Fruit fly (Drosophila melanogaster): ENCODE results near the gene CG9213.

Gene CG9213

dm6 chrX:15582853-15583252 lies 8.5 kb upstream of the CG9213 start, which contains the start of the genes CG9215 and CG8097 (continued):
- TF ChIP-seq CG11902 (GFP tag; optimal IDR thresholded peaks at IDR 0.05) (no peak), Eip93F (GFP tag; optimal IDR thresholded peaks at IDR 0.05) (no peak), fd59A (GFP tag; optimal IDR thresholded peaks at IDR 0.05) (no peak), CG3032 (tag; optimal IDR thresholded peaks at IDR 0.05) (peak; percentile 52), esn (GFP tag; optimal IDR thresholded peaks at IDR 0.05) (peak; percentile 60), OdsH (GFP tag; optimal IDR thresholded peaks at IDR 0.05) (no peak), CG3919 (GFP tag; optimal IDR thresholded peaks at IDR 0.05) (no peak), CG1621 (tag; optimal IDR thresholded peaks at IDR 0.05) (no peak), svp (GFP tag) (no peak), CG34406 (GFP tag; optimal IDR thresholded peaks at IDR 0.05) (no peak), CG8119 (GFP tag; IDR thresholded peaks at IDR 0.05) (no peak), CG6808 (GFP tag; optimal IDR thresholded peaks at IDR 0.05) (no peak), CG32006 (GFP tag; optimal IDR thresholded peaks at IDR 0.05) (no peak), Smox (GFP tag; optimal IDR thresholded peaks at IDR 0.05) (no peak), CG6276 (GFP tag; optimal IDR thresholded peaks at IDR 0.05) (no peak), CG9139 (GFP tag; optimal IDR thresholded peaks at IDR 0.05) (no peak), lz (GFP tag; optimal IDR thresholded peaks at IDR 0.05) (peak; percentile 62), dac (GFP tag; optimal IDR thresholded peaks at IDR 0.05) (no peak), CG4318 (GFP tag; optimal IDR thresholded peaks at IDR 0.05) (no peak), topi (GFP tag; optimal IDR thresholded peaks at IDR 0.05) (peak; percentile 50), fd85E (GFP tag; optimal IDR thresholded peaks at IDR 0.05) (no peak), fkh (GFP tag; optimal IDR thresholded peaks at IDR 0.05) (no peak), acj6 (GFP tag; optimal IDR thresholded peaks at IDR 0.05) (no peak), CG8319 (GFP tag; optimal IDR thresholded peaks at IDR 0.05) (no peak), Ets96B (tag; optimal IDR thresholded peaks at IDR 0.05) (peak; percentile 23), Gug (GFP tag; IDR thresholded peaks at IDR 0.05) (no peak), CG10669 (GFP tag; optimal IDR thresholded peaks at IDR 0.05) (no peak), eg (GFP tag; IDR thresholded peaks at IDR 0.05) (no peak), CG7368 (GFP tag; optimal IDR thresholded peaks at IDR 0.05) (no peak), salr (GFP tag; optimal IDR thresholded peaks at IDR 0.05) (no peak), CG11294 (GFP tag; IDR thresholded peaks at IDR 0.05) (no peak), Eip78C (GFP tag) (peak; percentile 63), spab (GFP tag; optimal IDR thresholded peaks at IDR 0.05) (no peak), pdm3 (GFP tag; optimal IDR thresholded peaks at IDR 0.05) (no peak)

DNA sequence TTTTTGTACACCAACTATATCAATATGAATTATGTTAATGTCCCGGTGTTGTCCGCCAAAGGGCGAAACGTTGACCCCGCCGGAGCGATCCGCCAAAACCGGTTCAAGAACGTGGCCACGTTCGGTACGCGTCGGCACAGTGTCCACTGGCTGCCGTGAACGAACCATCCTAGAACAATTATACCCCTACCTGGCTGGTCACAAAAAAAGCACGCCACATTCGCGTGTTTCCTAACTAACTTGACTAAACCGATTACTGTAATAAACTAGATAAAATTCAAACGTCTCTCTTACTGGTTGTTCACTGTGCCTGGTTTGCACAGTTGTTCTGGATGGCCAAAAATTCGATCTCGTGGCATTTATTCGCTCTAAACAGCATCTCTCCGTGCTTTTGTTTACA lies 5.2 kb upstream of the CG9213 start:
- TF ChIP-seq OdsH (GFP tag; optimal IDR thresholded peaks at IDR 0.05), result peak; percentile 93
- peak; percentile 97 for TF ChIP-seq Met (GFP tag; optimal IDR thresholded peaks at IDR 0.05)
- peak; percentile 93 for TF ChIP-seq Eip75B (GFP tag; optimal IDR thresholded peaks at IDR 0.05)
- peak; percentile 90 for TF ChIP-seq CG6808 (GFP tag; optimal IDR thresholded peaks at IDR 0.05)
- peak; percentile 97 for TF ChIP-seq CG31627 (GFP tag; optimal IDR thresholded peaks at IDR 0.05)
- TF ChIP-seq Smox (GFP tag; optimal IDR thresholded peaks at IDR 0.05), result peak; percentile 94
- TF ChIP-seq CG8119 (GFP tag; IDR thresholded peaks at IDR 0.05), result peak; percentile 89
- TF ChIP-seq CG32006 (GFP tag; optimal IDR thresholded peaks at IDR 0.05), result peak; percentile 89
- peak; percentile 97 for TF ChIP-seq topi (GFP tag; optimal IDR thresholded peaks at IDR 0.05)
- peak; percentile 94 for TF ChIP-seq CG1621 (tag; optimal IDR thresholded peaks at IDR 0.05)
- peak; percentile 89 for TF ChIP-seq dsx (GFP tag; optimal IDR thresholded peaks at IDR 0.05; ENCODE audit: poor library complexity, severe bottlenecking)
- peak; percentile 88 for TF ChIP-seq CG8319 (GFP tag; optimal IDR thresholded peaks at IDR 0.05)
- peak; percentile 88 for TF ChIP-seq fkh (GFP tag; optimal IDR thresholded peaks at IDR 0.05)
- no peak for TF ChIP-seq Hr38 (GFP tag; optimal IDR thresholded peaks at IDR 0.05)
- peak; percentile 92 for TF ChIP-seq CG11902 (GFP tag; optimal IDR thresholded peaks at IDR 0.05)
- TF ChIP-seq Lpt (GFP tag; optimal IDR thresholded peaks at IDR 0.05), result peak; percentile 87
- peak; percentile 85 for TF ChIP-seq CG11762 (GFP tag; optimal IDR thresholded peaks at IDR 0.05; ENCODE audit: insufficient read depth)
- peak; percentile 94 for TF ChIP-seq Ets21C (GFP tag; optimal IDR thresholded peaks at IDR 0.05)
- TF ChIP-seq Ets96B (tag; optimal IDR thresholded peaks at IDR 0.05), result peak; percentile 85
- peak; percentile 97 for TF ChIP-seq Eip78C (GFP tag)
- TF ChIP-seq salr (GFP tag; optimal IDR thresholded peaks at IDR 0.05), result peak; percentile 73 to 90
- peak; percentile 92 for TF ChIP-seq achi (GFP tag; optimal IDR thresholded peaks at IDR 0.05)
- peak; percentile 97 for TF ChIP-seq cyc (GFP tag; optimal IDR thresholded peaks at IDR 0.05)
- peak; percentile 86 for TF ChIP-seq spab (GFP tag; optimal IDR thresholded peaks at IDR 0.05)
- TF ChIP-seq esn (GFP tag; optimal IDR thresholded peaks at IDR 0.05), result peak; percentile 97
- peak; percentile 91 for TF ChIP-seq net (GFP tag; optimal IDR thresholded peaks at IDR 0.05)
- TF ChIP-seq vri (GFP tag; optimal IDR thresholded peaks at IDR 0.05), result peak; percentile 96
- TF ChIP-seq CG6276 (GFP tag; optimal IDR thresholded peaks at IDR 0.05), result no peak
- peak; percentile 93 for TF ChIP-seq CG10631 (GFP tag; optimal IDR thresholded peaks at IDR 0.05)
- TF ChIP-seq acj6 (GFP tag; optimal IDR thresholded peaks at IDR 0.05), result peak; percentile 94
- peak; percentile 94 for TF ChIP-seq CG6792 (GFP tag; optimal IDR thresholded peaks at IDR 0.05)
- TF ChIP-seq svp (GFP tag), result peak; percentile 98
- no peak for TF ChIP-seq CG7368 (GFP tag; optimal IDR thresholded peaks at IDR 0.05)
- peak; percentile 90 for TF ChIP-seq fd59A (GFP tag; optimal IDR thresholded peaks at IDR 0.05)
- peak; percentile 97 for TF ChIP-seq CG3919 (GFP tag; optimal IDR thresholded peaks at IDR 0.05)
- peak; percentile 89 for TF ChIP-seq Gug (GFP tag; IDR thresholded peaks at IDR 0.05)
